Fruit fly (Drosophila melanogaster) whole organism, embryonic: ENCODE results near the gene gro.

Experiments
- Bgb ChIP-seq: fragments of 200-800 bp; sonication (Bioruptor generic); IDR thresholded peaks from 2 replicates; pipeline ENCODE4 v1.3.6; 2022; ENCODE audit warnings: missing biosample characterization, missing genetic modification characterization; ENCODE audit not compliant: partially characterized antibody
- C15 ChIP-seq: fragments of 200-800 bp; sonication (Bioruptor generic); IDR thresholded peaks from 3 replicates; pipeline ENCODE4 v1.3.6; 2022; ENCODE audit warnings: missing biosample characterization, missing genetic modification characterization
- CG10979 ChIP-seq: fragments of 200-800 bp; sonication (Bioruptor generic); optimal IDR thresholded peaks from 2 replicates; lab custom pipeline; 2018; ENCODE audit warnings: missing biosample characterization, mild to moderate bottlenecking, missing genetic modification characterization, moderate library complexity
- CG11398 ChIP-seq: fragments of 200-800 bp; sonication (Bioruptor generic); optimal IDR thresholded peaks from 2 replicates; lab custom pipeline; 2016; ENCODE audit warnings: missing biosample characterization, missing genetic modification characterization
- CG11504 ChIP-seq: fragments of 200-800 bp; sonication (Bioruptor generic); optimal IDR thresholded peaks from 3 replicates; lab custom pipeline; 2019; ENCODE audit warnings: missing biosample characterization, mild to moderate bottlenecking, missing genetic modification characterization, moderate library complexity
- CG13424 ChIP-seq: fragments of 200-800 bp; sonication (Bioruptor generic); optimal IDR thresholded peaks from 2 replicates; lab custom pipeline; 2019; ENCODE audit warnings: missing biosample characterization, mild to moderate bottlenecking, missing genetic modification characterization, moderate library complexity
- CG15601 ChIP-seq: fragments of 200-800 bp; sonication (Bioruptor generic); optimal IDR thresholded peaks from 3 replicates; lab custom pipeline; 2019; ENCODE audit warnings: missing biosample characterization, mild to moderate bottlenecking, missing genetic modification characterization, moderate library complexity
- CG16779 ChIP-seq: fragments of 200-800 bp; sonication (Bioruptor generic); IDR thresholded peaks from 2 replicates; pipeline ENCODE4 v1.3.6; 2022; ENCODE audit warnings: missing biosample characterization, missing genetic modification characterization
- CG17385 ChIP-seq: fragments of 200-800 bp; sonication (Bioruptor generic); optimal IDR thresholded peaks from 3 replicates; lab custom pipeline; 2018; ENCODE audit warnings: missing biosample characterization, mild to moderate bottlenecking, missing genetic modification characterization
- CG31365 ChIP-seq: fragments of 200-800 bp; sonication (Bioruptor generic); optimal IDR thresholded peaks from 2 replicates; lab custom pipeline; 2018; ENCODE audit warnings: missing biosample characterization, mild to moderate bottlenecking, missing genetic modification characterization
- CG33213 ChIP-seq: fragments of 200-800 bp; sonication (Bioruptor generic); optimal IDR thresholded peaks from 3 replicates; lab custom pipeline; 2016; ENCODE audit warnings: missing biosample characterization, missing genetic modification characterization
- CG6689 ChIP-seq: fragments of 200-800 bp; sonication (Bioruptor generic); IDR thresholded peaks from 2 replicates; pipeline ENCODE4 v1.3.6; 2022; ENCODE audit warnings: missing biosample characterization, missing genetic modification characterization
- CG7839 ChIP-seq: fragments of 200-800 bp; sonication (Bioruptor generic); optimal IDR thresholded peaks from 3 replicates; lab custom pipeline; 2018; ENCODE audit warnings: missing biosample characterization, mild to moderate bottlenecking, missing genetic modification characterization, moderate library complexity
- CG7987 ChIP-seq: fragments of 200-800 bp; sonication (Bioruptor generic); optimal IDR thresholded peaks from 2 replicates; lab custom pipeline; 2018; ENCODE audit warnings: missing biosample characterization, mild to moderate bottlenecking, missing genetic modification characterization, moderate library complexity
- CG8359 ChIP-seq: fragments of 200-800 bp; sonication (Bioruptor generic); optimal IDR thresholded peaks from 2 replicates; lab custom pipeline; 2017; ENCODE audit warnings: missing biosample characterization, mild to moderate bottlenecking, missing genetic modification characterization, borderline replicate concordance
- CG8924 ChIP-seq: fragments of 200-800 bp; optimal IDR thresholded peaks from 3 replicates; lab custom pipeline; 2019; ENCODE audit warnings: missing biosample characterization, mild to moderate bottlenecking, missing genetic modification characterization, moderate library complexity
- CG9215 ChIP-seq: fragments of 200-800 bp; sonication (Bioruptor generic); IDR thresholded peaks from 2 replicates; pipeline ENCODE4 v1.3.6; 2022; ENCODE audit warnings: missing biosample characterization, missing genetic modification characterization
- Dek ChIP-seq: fragments of 200-800 bp; sonication (Bioruptor generic); optimal IDR thresholded peaks from 3 replicates; lab custom pipeline; 2019; ENCODE audit warnings: missing biosample characterization, mild to moderate bottlenecking, missing genetic modification characterization, moderate library complexity
- Hey ChIP-seq: fragments of 200-800 bp; sonication (Bioruptor generic); optimal IDR thresholded peaks from 3 replicates; lab custom pipeline; 2018; ENCODE audit warnings: missing biosample characterization, mild to moderate bottlenecking, missing genetic modification characterization
- Med ChIP-seq: fragments of 200-800 bp; sonication (Bioruptor generic); peaks from one replicate; lab custom pipeline; 2016; ENCODE audit warnings: missing biosample characterization, missing genetic modification characterization, mild to moderate bottlenecking, inconsistent platforms, moderate library complexity
- Oaz ChIP-seq: fragments of 200-800 bp; sonication (Bioruptor generic); IDR thresholded peaks from 2 replicates; pipeline ENCODE4 v1.3.6; 2022; ENCODE audit warnings: missing biosample characterization, missing genetic modification characterization
- Ptx1 ChIP-seq: fragments of 200-800 bp; sonication (Bioruptor generic); IDR thresholded peaks from 2 replicates; pipeline ENCODE4 v1.3.6; 2022; ENCODE audit warnings: missing biosample characterization, missing genetic modification characterization
- Ssrp ChIP-seq: fragments of 200-800 bp; sonication (Bioruptor generic); optimal IDR thresholded peaks from 2 replicates; lab custom pipeline; 2018; ENCODE audit warnings: missing biosample characterization, mild to moderate bottlenecking, missing genetic modification characterization, moderate library complexity
- TFAM ChIP-seq: fragments of 200-800 bp; sonication (Bioruptor generic); optimal IDR thresholded peaks from 2 replicates; lab custom pipeline; 2017; ENCODE audit warnings: missing biosample characterization, missing genetic modification characterization, inconsistent platforms
- Vsx1 ChIP-seq: fragments of 200-800 bp; sonication (Bioruptor generic); optimal IDR thresholded peaks from 2 replicates; lab custom pipeline; 2017; ENCODE audit warnings: missing biosample characterization, mild to moderate bottlenecking, missing genetic modification characterization, missing genetic modification reagents
- ab ChIP-seq: fragments of 200-800 bp; sonication (Bioruptor generic); optimal IDR thresholded peaks from 2 replicates; lab custom pipeline; 2016; ENCODE audit warnings: missing biosample characterization, missing genetic modification characterization
- ac ChIP-seq: fragments of 200-800 bp; sonication (Bioruptor generic); optimal IDR thresholded peaks from 3 replicates; lab custom pipeline; 2017; ENCODE audit warnings: missing biosample characterization, mild to moderate bottlenecking, missing genetic modification characterization
- aop ChIP-seq: fragments of 200-800 bp; sonication (Bioruptor generic); IDR thresholded peaks from 2 replicates; pipeline ENCODE4 v1.3.6; 2022; ENCODE audit warnings: missing biosample characterization, missing genetic modification characterization
- ap ChIP-seq: fragments of 200-800 bp; sonication (Bioruptor generic); IDR thresholded peaks from 2 replicates; pipeline ENCODE4 v1.3.6; 2022; ENCODE audit warnings: missing biosample characterization, missing genetic modification characterization
- bbx ChIP-seq: fragments of 200-800 bp; sonication (Bioruptor generic); IDR thresholded peaks from 2 replicates; pipeline ENCODE4 v1.3.6; 2022; ENCODE audit warnings: missing biosample characterization, missing genetic modification characterization; ENCODE audit not compliant: partially characterized antibody
- cato ChIP-seq: fragments of 200-800 bp; sonication (Bioruptor generic); optimal IDR thresholded peaks from 2 replicates; lab custom pipeline; 2016; ENCODE audit warnings: missing biosample characterization, missing genetic modification characterization, borderline replicate concordance
- chif ChIP-seq, 2 experiments: fragments of 200-800 bp; sonication (Bioruptor generic); optimal IDR thresholded peaks; 3 replicates each; lab custom pipeline; 2016; ENCODE audit warnings: missing biosample characterization in 2 of 2, missing genetic modification characterization in 2 of 2
- crc ChIP-seq: fragments of 200-800 bp; sonication (Bioruptor generic); optimal IDR thresholded peaks from 2 replicates; lab custom pipeline; 2016; ENCODE audit warnings: missing biosample characterization, missing genetic modification characterization
- dan ChIP-seq: fragments of 200-800 bp; sonication (Bioruptor generic); IDR thresholded peaks from 2 replicates; pipeline ENCODE4 v1.3.6; 2022; ENCODE audit warnings: missing biosample characterization, missing genetic modification characterization
- ewg ChIP-seq: fragments of 200-800 bp; sonication (Bioruptor generic); optimal IDR thresholded peaks from 3 replicates; lab custom pipeline; 2017; ENCODE audit warnings: mild to moderate bottlenecking, missing biosample characterization, missing genetic modification reagents, missing genetic modification characterization
- fd64A ChIP-seq: fragments of 200-800 bp; sonication (Bioruptor generic); optimal IDR thresholded peaks from 3 replicates; lab custom pipeline; 2018; ENCODE audit warnings: missing biosample characterization, mild to moderate bottlenecking, missing genetic modification characterization
- grn ChIP-seq: fragments of 200-800 bp; sonication (Bioruptor generic); optimal IDR thresholded peaks from 3 replicates; lab custom pipeline; 2017; ENCODE audit warnings: missing biosample characterization, missing genetic modification characterization
- hth ChIP-seq: fragments of >200 bp; optimal IDR thresholded peaks from 2 replicates; lab custom pipeline; 2017; ENCODE audit warnings: inconsistent platforms
- lola ChIP-seq, 3 experiments: fragments of >200 bp in 2 of 3; fragments of 200-800 bp in 1 of 3; sonication (Bioruptor generic) in 1 of 3; optimal IDR thresholded peaks; 2 replicates each; lab custom pipeline; 2017 to 2019; ENCODE audit warnings: missing biosample characterization in 3 of 3, missing genetic modification characterization in 3 of 3, mild to moderate bottlenecking in 1 of 3, moderate library complexity in 1 of 3
- nerfin-1 ChIP-seq: fragments of 200-800 bp; sonication (Bioruptor generic); optimal IDR thresholded peaks from 3 replicates; lab custom pipeline; 2019; ENCODE audit warnings: missing biosample characterization, mild to moderate bottlenecking, missing genetic modification characterization, moderate library complexity
- nerfin-2 ChIP-seq: fragments of 200-800 bp; sonication (Bioruptor generic); IDR thresholded peaks from 2 replicates; pipeline ENCODE4 v1.3.6; 2022; ENCODE audit warnings: missing biosample characterization, missing genetic modification characterization; ENCODE audit not compliant: partially characterized antibody
- nmo ChIP-seq: fragments of 200-800 bp; sonication (Bioruptor generic); optimal IDR thresholded peaks from 2 replicates; lab custom pipeline; 2018; ENCODE audit warnings: missing biosample characterization, mild to moderate bottlenecking, missing genetic modification characterization, moderate library complexity
- oc ChIP-seq: fragments of 200-800 bp; sonication (Bioruptor generic); optimal IDR thresholded peaks from 2 replicates; lab custom pipeline; 2018; ENCODE audit warnings: missing biosample characterization, mild to moderate bottlenecking, missing genetic modification characterization, moderate library complexity
- pfk ChIP-seq: fragments of 200-800 bp; sonication (Bioruptor generic); optimal IDR thresholded peaks from 2 replicates; lab custom pipeline; 2018; ENCODE audit warnings: missing biosample characterization, mild to moderate bottlenecking, missing genetic modification characterization, moderate library complexity
- sc ChIP-seq, 3 experiments: fragments of >200 bp in 2 of 3; fragments of 200-800 bp in 1 of 3; sonication (Bioruptor generic) in 1 of 3; optimal IDR thresholded peaks; 2 replicates in 2 of 3; 3 replicates in 1 of 3; lab custom pipeline; 2017; ENCODE audit warnings: mild to moderate bottlenecking in 1 of 3, missing biosample characterization in 1 of 3, missing genetic modification characterization in 1 of 3, missing genetic modification reagents in 1 of 3
- sd ChIP-seq: fragments of 200-800 bp; sonication (Bioruptor generic); optimal IDR thresholded peaks from 3 replicates; lab custom pipeline; 2018; ENCODE audit warnings: missing biosample characterization, mild to moderate bottlenecking, missing genetic modification characterization, moderate library complexity
- so ChIP-seq: fragments of 200-800 bp; sonication (Bioruptor generic); IDR thresholded peaks from 3 replicates; pipeline ENCODE4 v1.3.6; 2022; ENCODE audit warnings: missing biosample characterization, missing genetic modification characterization
- stwl ChIP-seq: fragments of 200-800 bp; sonication (Bioruptor generic); optimal IDR thresholded peaks from 3 replicates; lab custom pipeline; 2018; ENCODE audit warnings: missing biosample characterization, mild to moderate bottlenecking, missing genetic modification characterization, moderate library complexity
- tap ChIP-seq: fragments of 200-800 bp; optimal IDR thresholded peaks from 3 replicates; lab custom pipeline; 2019; ENCODE audit warnings: missing biosample characterization, mild to moderate bottlenecking, missing genetic modification characterization, moderate library complexity
- ttk ChIP-seq: fragments of 200-800 bp; sonication (Bioruptor generic); IDR thresholded peaks from 2 replicates; pipeline ENCODE4 v2.1.2; 2022; ENCODE audit warnings: missing biosample characterization, missing genetic modification characterization

Gene gro

dm6 chr3R:26011542-26011941 is 30.0 kb upstream of the gro start (continued):
- peak; percentile 72 for TF ChIP-seq ac (GFP tag; lab: Kevin White, UChicago)
- TF ChIP-seq oc (tag; lab: Kevin White, UChicago): peak; percentile 50
- no peak for TF ChIP-seq ewg (GFP tag; lab: Kevin White, UChicago)
- no peak for TF ChIP-seq ttk (GFP tag; lab: Robert Waterston, UW)
- TF ChIP-seq pfk (GFP tag; lab: Kevin White, UChicago): peak; percentile 54
- peak; percentile 26 for TF ChIP-seq CG13424 (tag; lab: Kevin White, UChicago)
- peak; percentile 32 for TF ChIP-seq CG33213 (GFP tag; lab: Kevin White, UChicago)
- TF ChIP-seq tap (tag; lab: Kevin White, UChicago): peak; percentile 31
- TF ChIP-seq stwl (tag; lab: Kevin White, UChicago): no peak
- no peak for TF ChIP-seq CG6689
- peak; percentile 57 for TF ChIP-seq grn
- TF ChIP-seq TFAM (GFP tag; lab: Kevin White, UChicago): no peak
- TF ChIP-seq C15 (GFP tag; lab: Robert Waterston, UW): no peak
- TF ChIP-seq hth: no peak
- no peak for TF ChIP-seq Ssrp
- TF ChIP-seq CG11504: peak; percentile 11
- no peak for TF ChIP-seq Oaz (GFP tag; lab: Robert Waterston, UW)
- TF ChIP-seq CG7839 (tag; lab: Kevin White, UChicago): no peak
- TF ChIP-seq Dek (tag; lab: Kevin White, UChicago): no peak
- TF ChIP-seq bbx (GFP tag; lab: Robert Waterston, UW): no peak
- peak; percentile 65 for TF ChIP-seq CG7987
- peak; percentile 63 for TF ChIP-seq sd (tag; lab: Kevin White, UChicago)
- peak; percentile 61 for TF ChIP-seq Med (GFP tag; lab: Kevin White, UChicago)
- peak; percentile 61 for TF ChIP-seq CG8924 (tag; lab: Kevin White, UChicago)
- no peak for TF ChIP-seq ap
- no peak for TF ChIP-seq crc
- peak; percentile 79 for TF ChIP-seq CG15601 (tag; lab: Kevin White, UChicago)
- TF ChIP-seq aop (GFP tag; lab: Robert Waterston, UW): no peak
- TF ChIP-seq CG17385 (GFP tag; lab: Kevin White, UChicago): peak; percentile 49
- no peak for TF ChIP-seq Bgb (GFP tag; lab: Robert Waterston, UW)
- no peak for TF ChIP-seq CG16779 (GFP tag; lab: Robert Waterston, UW)
- TF ChIP-seq chif (GFP tag; optimal IDR thresholded peaks at IDR 0.05; lab: Kevin White, UChicago): no peak
- TF ChIP-seq dan (GFP tag; lab: Robert Waterston, UW): no peak
- TF ChIP-seq CG10979 (tag; lab: Kevin White, UChicago): peak; percentile 17
- peak; percentile 49 for TF ChIP-seq Vsx1 (GFP tag; lab: Kevin White, UChicago)
- TF ChIP-seq nerfin-1 (tag; lab: Kevin White, UChicago): peak; percentile 57
- TF ChIP-seq nmo (GFP tag; lab: Kevin White, UChicago): no peak
- peak; percentile 13 for TF ChIP-seq CG8359 (GFP tag; lab: Kevin White, UChicago)
- no peak for TF ChIP-seq sc (optimal IDR thresholded peaks at IDR 0.05; lab: Kevin White, UChicago)
- TF ChIP-seq sc (GFP tag; optimal IDR thresholded peaks at IDR 0.05; lab: Kevin White, UChicago): no peak
- TF ChIP-seq CG31365 (tag; lab: Kevin White, UChicago): peak; percentile 34
- peak; percentile 31 for TF ChIP-seq Hey (tag; lab: Kevin White, UChicago)
- no peak for TF ChIP-seq CG9215 (GFP tag; lab: Robert Waterston, UW)
- TF ChIP-seq ab (GFP tag; lab: Kevin White, UChicago): no peak
- no peak for TF ChIP-seq cato (GFP tag; lab: Kevin White, UChicago)
- TF ChIP-seq lola (GFP tag; optimal IDR thresholded peaks at IDR 0.05; lab: Kevin White, UChicago): peak in 1 of 3 experiments; percentile 30
- TF ChIP-seq nerfin-2 (GFP tag; lab: Robert Waterston, UW): no peak
- TF ChIP-seq Ptx1 (GFP tag; lab: Robert Waterston, UW): no peak
- TF ChIP-seq CG11398 (GFP tag; lab: Kevin White, UChicago): peak; percentile 44
- 0 out of 3 replicates have a peak, but pooled peaks have one; percentile 30 for TF ChIP-seq so (GFP tag; lab: Robert Waterston, UW)
- peak; percentile 64 for TF ChIP-seq fd64A (GFP tag; lab: Kevin White, UChicago)
